Fruit fly (Drosophila melanogaster): Measurements from ENCODE around the gene CG7564.

The CG7564 gene

dm6 chr3L:17513893-17514616 is at the start of gene CG7564, which contains the start of gene U4-U6-60K:
TSS of gene CG7564 (plus strand) at chr3L:17514298.
TSS of gene U4-U6-60K (minus strand) at chr3L:17513912.
- TF ChIP-seq Dfd (GFP tag; optimal IDR thresholded peaks at IDR 0.05) = no peak
- TF ChIP-seq OdsH (GFP tag; optimal IDR thresholded peaks at IDR 0.05) = peak; percentile 46
- peak; percentile 73 for TF ChIP-seq sv (GFP tag; optimal IDR thresholded peaks at IDR 0.05)
- peak; percentile 61 for TF ChIP-seq Sp1 (GFP tag; optimal IDR thresholded peaks at IDR 0.05)
- TF ChIP-seq CG9705 (GFP tag; optimal IDR thresholded peaks at IDR 0.05) = peak; percentile 59
- peak; percentile 79 for TF ChIP-seq rgr (GFP tag; optimal IDR thresholded peaks at IDR 0.05)
- peak; percentile 52 for TF ChIP-seq Hr83 (GFP tag; optimal IDR thresholded peaks at IDR 0.05; ENCODE audit: poor library complexity, severe bottlenecking)
- TF ChIP-seq Hr78 (GFP tag; optimal IDR thresholded peaks at IDR 0.05) = no peak
- no peak for TF ChIP-seq lola (GFP tag; optimal IDR thresholded peaks at IDR 0.05)
- TF ChIP-seq dsf (GFP tag; optimal IDR thresholded peaks at IDR 0.05; ENCODE audit: borderline replicate concordance) = peak; percentile 74
- TF ChIP-seq dmrt93B (GFP tag; optimal IDR thresholded peaks at IDR 0.05) = peak; percentile 70
- peak; percentile 62 for TF ChIP-seq HLH106 (tag; optimal IDR thresholded peaks at IDR 0.05)
- no peak for TF ChIP-seq brk (GFP tag; optimal IDR thresholded peaks at IDR 0.05)
- TF ChIP-seq N (GFP tag; optimal IDR thresholded peaks at IDR 0.05) = no peak
- peak in 1 of 2 experiments; percentile 74 for TF ChIP-seq foxo (GFP tag; optimal IDR thresholded peaks at IDR 0.05)
- TF ChIP-seq br (GFP tag; optimal IDR thresholded peaks at IDR 0.05) = peak; percentile 45
- TF ChIP-seq ey (GFP tag; optimal IDR thresholded peaks at IDR 0.05) = peak; percentile 44
- TF ChIP-seq Dif (GFP tag; optimal IDR thresholded peaks at IDR 0.05; ENCODE audit: partially characterized antibody) = no peak
- peak; percentile 40 for TF ChIP-seq fru (GFP tag; optimal IDR thresholded peaks at IDR 0.05)
- TF ChIP-seq Jra (GFP tag; optimal IDR thresholded peaks at IDR 0.05) = peak; percentile 69
- TF ChIP-seq jim (GFP tag; optimal IDR thresholded peaks at IDR 0.05) = no peak
- TF ChIP-seq woc (GFP tag; optimal IDR thresholded peaks at IDR 0.05) = peak; percentile 78
- TF ChIP-seq sage (GFP tag; optimal IDR thresholded peaks at IDR 0.05) = no peak
- no peak for TF ChIP-seq CrebA (GFP tag; optimal IDR thresholded peaks at IDR 0.05; ENCODE audit: borderline replicate concordance)
- TF ChIP-seq psq (GFP tag; optimal IDR thresholded peaks at IDR 0.05) = peak; percentile 67
- TF ChIP-seq Hnf4 (GFP tag; optimal IDR thresholded peaks at IDR 0.05) = no peak
- TF ChIP-seq Mio (GFP tag; optimal IDR thresholded peaks at IDR 0.05) = no peak
- TF ChIP-seq Vsx2 (GFP tag; optimal IDR thresholded peaks at IDR 0.05; ENCODE audit: partially characterized antibody) = no peak
- TF ChIP-seq dl (GFP tag; optimal IDR thresholded peaks at IDR 0.05; ENCODE audit: insufficient read depth in 1 of 2, partially characterized antibody in 2 of 2) = no peak
- TF ChIP-seq pan (optimal IDR thresholded peaks at IDR 0.05) = no peak
- TF ChIP-seq Rel (GFP tag; optimal IDR thresholded peaks at IDR 0.05) = no peak
- TF ChIP-seq Rel (tag; optimal IDR thresholded peaks at IDR 0.05) = no peak
- TF ChIP-seq usp (GFP tag; optimal IDR thresholded peaks at IDR 0.05) = no peak
- TF ChIP-seq tai (GFP tag; optimal IDR thresholded peaks at IDR 0.05) = no peak
- TF ChIP-seq Abd-B (GFP tag; optimal IDR thresholded peaks at IDR 0.05) = no peak
- peak; percentile 69 for TF ChIP-seq h (GFP tag; optimal IDR thresholded peaks at IDR 0.05)
- peak; percentile 57 for TF ChIP-seq CG32264 (GFP tag; optimal IDR thresholded peaks at IDR 0.05)
- TF ChIP-seq GATAd (GFP tag; optimal IDR thresholded peaks at IDR 0.05) = peak; percentile 46
- TF ChIP-seq Myc (optimal IDR thresholded peaks at IDR 0.05) = peak; percentile 88

dm6 chr3L:17465804-17466203 is 48.3 kb upstream of the CG7564 start, which contains the start of gene QIL1:
TSS of gene QIL1 (plus strand) at chr3L:17465945.
- TF ChIP-seq sage (GFP tag; optimal IDR thresholded peaks at IDR 0.05) (no peak), Vsx2 (GFP tag; optimal IDR thresholded peaks at IDR 0.05; ENCODE audit: partially characterized antibody) (no peak), Hnf4 (GFP tag; optimal IDR thresholded peaks at IDR 0.05) (no peak), OdsH (GFP tag; optimal IDR thresholded peaks at IDR 0.05) (no peak), Abd-B (GFP tag; optimal IDR thresholded peaks at IDR 0.05) (no peak), Sp1 (GFP tag; optimal IDR thresholded peaks at IDR 0.05) (no peak), Rel (GFP tag; optimal IDR thresholded peaks at IDR 0.05) (no peak), Rel (tag; optimal IDR thresholded peaks at IDR 0.05) (no peak), dsf (GFP tag; optimal IDR thresholded peaks at IDR 0.05; ENCODE audit: borderline replicate concordance) (no peak), lola (GFP tag; optimal IDR thresholded peaks at IDR 0.05) (no peak), dmrt93B (GFP tag; optimal IDR thresholded peaks at IDR 0.05) (no peak), h (GFP tag; optimal IDR thresholded peaks at IDR 0.05) (no peak)
